Fruit fly (Drosophila melanogaster) whole organism, embryonic: ENCODE results near the gene spz3.

ENCODE experiments used
- ATbp ChIP-seq: fragments of 200-800 bp; sonication (Bioruptor generic); optimal IDR thresholded peaks from 2 replicates; lab custom pipeline; 2017; ENCODE audit warnings: missing biosample characterization, mild to moderate bottlenecking, missing genetic modification characterization, missing genetic modification reagents
- Atf-2 ChIP-seq: fragments of 200-800 bp; sonication (Bioruptor generic); optimal IDR thresholded peaks from 2 replicates; lab custom pipeline; 2016; ENCODE audit warnings: missing biosample characterization, missing genetic modification characterization
- CG11456 ChIP-seq: fragments of 200-800 bp; sonication (Bioruptor generic); IDR thresholded peaks from 3 replicates; pipeline ENCODE4 v1.3.6; 2022; ENCODE audit warnings: missing biosample characterization, missing genetic modification characterization
- CG11504 ChIP-seq: fragments of 200-800 bp; sonication (Bioruptor generic); optimal IDR thresholded peaks from 3 replicates; lab custom pipeline; 2019; ENCODE audit warnings: missing biosample characterization, mild to moderate bottlenecking, missing genetic modification characterization, moderate library complexity
- CG11695 ChIP-seq: fragments of 200-800 bp; sonication (Bioruptor generic); IDR thresholded peaks from 3 replicates; pipeline ENCODE4 v1.3.6; 2022; ENCODE audit warnings: missing biosample characterization, missing genetic modification characterization
- CG12299 ChIP-seq: fragments of 200-800 bp; sonication (Bioruptor generic); optimal IDR thresholded peaks from 2 replicates; lab custom pipeline; 2018; ENCODE audit warnings: missing biosample characterization, mild to moderate bottlenecking, missing genetic modification characterization
- CG1233 ChIP-seq: fragments of 200-800 bp; sonication (Bioruptor generic); optimal IDR thresholded peaks from 4 replicates; lab custom pipeline; 2018; ENCODE audit warnings: missing biosample characterization, mild to moderate bottlenecking, missing genetic modification characterization
- CG12769 ChIP-seq: fragments of 200-800 bp; sonication (Bioruptor generic); optimal IDR thresholded peaks from 2 replicates; lab custom pipeline; 2019; ENCODE audit warnings: missing biosample characterization, mild to moderate bottlenecking, missing genetic modification characterization, moderate library complexity
- CG16813 ChIP-seq: fragments of 200-800 bp; sonication (Bioruptor generic); IDR thresholded peaks from 3 replicates; pipeline ENCODE4 v1.3.6; 2022; ENCODE audit warnings: missing biosample characterization, missing genetic modification characterization; ENCODE audit not compliant: partially characterized antibody
- CG18476 ChIP-seq: fragments of 200-800 bp; sonication (Bioruptor generic); optimal IDR thresholded peaks from 2 replicates; lab custom pipeline; 2016; ENCODE audit warnings: missing biosample characterization, mild to moderate bottlenecking, missing genetic modification characterization
- CG18764 ChIP-seq: fragments of 200-800 bp; sonication (Bioruptor generic); optimal IDR thresholded peaks from 3 replicates; lab custom pipeline; 2016; ENCODE audit warnings: missing biosample characterization, missing genetic modification characterization
- CG2199 ChIP-seq: fragments of 200-800 bp; sonication (Bioruptor generic); IDR thresholded peaks from 3 replicates; pipeline ENCODE4 v1.3.6; 2022; ENCODE audit warnings: missing biosample characterization, missing genetic modification characterization
- CG5180 ChIP-seq: fragments of 200-800 bp; sonication (Bioruptor generic); optimal IDR thresholded peaks from 3 replicates; lab custom pipeline; 2017; ENCODE audit warnings: missing biosample characterization, missing genetic modification characterization, mild to moderate bottlenecking, moderate library complexity, missing genetic modification reagents
- CG6813 ChIP-seq: fragments of 200-800 bp; sonication (Bioruptor generic); optimal IDR thresholded peaks from 2 replicates; lab custom pipeline; 2017; ENCODE audit warnings: missing biosample characterization, missing genetic modification characterization, mild to moderate bottlenecking, moderate library complexity, missing genetic modification reagents
- D19A ChIP-seq: fragments of 200-800 bp; optimal IDR thresholded peaks from 3 replicates; lab custom pipeline; 2019; ENCODE audit warnings: missing biosample characterization, mild to moderate bottlenecking, missing genetic modification characterization, moderate library complexity
- Hr39 ChIP-seq: fragments of >200 bp; optimal IDR thresholded peaks from 2 replicates; lab custom pipeline; 2017
- Hr51 ChIP-seq, 2 experiments: fragments of 200-800 bp; sonication (Bioruptor generic); optimal IDR thresholded peaks; 2 replicates in 1 of 2; 3 replicates in 1 of 2; lab custom pipeline; 2016 to 2018; ENCODE audit warnings: missing biosample characterization in 2 of 2, missing genetic modification characterization in 2 of 2, mild to moderate bottlenecking in 1 of 2, moderate library complexity in 1 of 2
- Med ChIP-seq: fragments of 200-800 bp; sonication (Bioruptor generic); peaks from one replicate; lab custom pipeline; 2016; ENCODE audit warnings: missing biosample characterization, missing genetic modification characterization, mild to moderate bottlenecking, inconsistent platforms, moderate library complexity
- Nf-YC ChIP-seq: fragments of 200-800 bp; optimal IDR thresholded peaks from 3 replicates; lab custom pipeline; 2019; ENCODE audit warnings: missing biosample characterization, mild to moderate bottlenecking, missing genetic modification characterization, moderate library complexity
- Oaz ChIP-seq: fragments of 200-800 bp; sonication (Bioruptor generic); IDR thresholded peaks from 2 replicates; pipeline ENCODE4 v1.3.6; 2022; ENCODE audit warnings: missing biosample characterization, missing genetic modification characterization
- Opbp ChIP-seq: fragments of 200-800 bp; sonication (Bioruptor generic); IDR thresholded peaks from 3 replicates; pipeline ENCODE4 v1.3.6; 2022; ENCODE audit warnings: missing biosample characterization, missing genetic modification characterization; ENCODE audit not compliant: partially characterized antibody
- Poxn ChIP-seq: fragments of 200-800 bp; sonication (Bioruptor generic); IDR thresholded peaks from 2 replicates; pipeline ENCODE4 v1.3.6; 2022; ENCODE audit warnings: missing biosample characterization, missing genetic modification characterization
- Ptx1 ChIP-seq: fragments of 200-800 bp; sonication (Bioruptor generic); IDR thresholded peaks from 2 replicates; pipeline ENCODE4 v1.3.6; 2022; ENCODE audit warnings: missing biosample characterization, missing genetic modification characterization
- Sox102F ChIP-seq: fragments of 200-800 bp; sonication (Bioruptor generic); optimal IDR thresholded peaks from 2 replicates; lab custom pipeline; 2018; ENCODE audit warnings: missing biosample characterization, mild to moderate bottlenecking, missing genetic modification characterization, moderate library complexity
- Xbp1 ChIP-seq: fragments of 200-800 bp; sonication (Bioruptor generic); optimal IDR thresholded peaks from 3 replicates; lab custom pipeline; 2016; ENCODE audit warnings: missing biosample characterization, mild to moderate bottlenecking, missing genetic modification characterization
- ara ChIP-seq: fragments of 200-800 bp; sonication (Bioruptor generic); IDR thresholded peaks from 2 replicates; pipeline ENCODE4 v1.3.6; 2022; ENCODE audit warnings: missing biosample characterization, missing genetic modification characterization
- crol ChIP-seq: fragments of 200-800 bp; sonication (Bioruptor generic); IDR thresholded peaks from 2 replicates; pipeline ENCODE4 v1.3.6; 2022; ENCODE audit warnings: missing biosample characterization, missing genetic modification characterization
- dmrt99B ChIP-seq: fragments of 200-800 bp; sonication (Bioruptor generic); optimal IDR thresholded peaks from 2 replicates; lab custom pipeline; 2018; ENCODE audit warnings: missing biosample characterization, mild to moderate bottlenecking, missing genetic modification characterization, moderate library complexity
- dysf ChIP-seq: fragments of 200-800 bp; sonication (Bioruptor generic); IDR thresholded peaks from 3 replicates; pipeline ENCODE4 v1.3.6; 2022; ENCODE audit warnings: missing biosample characterization, missing genetic modification characterization
- eyg ChIP-seq: fragments of 200-800 bp; sonication (Bioruptor generic); optimal IDR thresholded peaks from 3 replicates; lab custom pipeline; 2016; ENCODE audit warnings: missing biosample characterization, missing genetic modification characterization
- gem ChIP-seq: fragments of 200-800 bp; sonication (Bioruptor generic); optimal IDR thresholded peaks from 2 replicates; lab custom pipeline; 2019; ENCODE audit warnings: missing biosample characterization, mild to moderate bottlenecking, missing genetic modification characterization, moderate library complexity
- grau ChIP-seq: fragments of 200-800 bp; optimal IDR thresholded peaks from 3 replicates; lab custom pipeline; 2019; ENCODE audit warnings: missing biosample characterization, mild to moderate bottlenecking, missing genetic modification characterization, moderate library complexity
- gsb ChIP-seq: fragments of 200-800 bp; sonication (Bioruptor generic); IDR thresholded peaks from 2 replicates; pipeline ENCODE4 v1.3.6; 2022; ENCODE audit warnings: missing biosample characterization, missing genetic modification characterization
- hbn ChIP-seq: fragments of 200-800 bp; sonication (Bioruptor generic); IDR thresholded peaks from 2 replicates; pipeline ENCODE4 v1.3.6; 2022; ENCODE audit warnings: missing biosample characterization, missing genetic modification characterization; ENCODE audit not compliant: partially characterized antibody
- hkb ChIP-seq, 2 experiments: fragments of 200-800 bp in 1 of 2; fragments of >200 bp in 1 of 2; sonication (Bioruptor generic) in 1 of 2; IDR thresholded peaks in 1 of 2; optimal IDR thresholded peaks in 1 of 2; 2 replicates each; pipeline versions ENCODE4 v1.3.6 to Lab custom; 2017 to 2022; ENCODE audit warnings: missing biosample characterization in 1 of 2, missing genetic modification characterization in 1 of 2
- knrl ChIP-seq: fragments of 200-800 bp; sonication (Bioruptor generic); IDR thresholded peaks from 3 replicates; pipeline ENCODE4 v1.3.6; 2022; ENCODE audit warnings: missing biosample characterization, missing genetic modification characterization; ENCODE audit not compliant: partially characterized antibody
- mirr ChIP-seq: fragments of 200-800 bp; sonication (Bioruptor generic); optimal IDR thresholded peaks from 3 replicates; lab custom pipeline; 2018; ENCODE audit warnings: missing biosample characterization, mild to moderate bottlenecking, missing genetic modification characterization
- pan ChIP-seq, 4 experiments: fragments of >200 bp in 3 of 4; fragments of 200-800 bp in 1 of 4; sonication (Bioruptor generic) in 1 of 4; optimal IDR thresholded peaks in 3 of 4; IDR thresholded peaks in 1 of 4; 2 replicates each; pipeline versions ENCODE4 v1.3.6 to Lab custom; 2017 to 2022; ENCODE audit warnings: missing biosample characterization in 2 of 4, missing genetic modification characterization in 2 of 4, mixed read lengths in 1 of 4
- ranshi ChIP-seq: fragments of 200-800 bp; sonication (Bioruptor generic); IDR thresholded peaks from 2 replicates; pipeline ENCODE4 v1.3.6; 2022; ENCODE audit warnings: missing biosample characterization, missing genetic modification characterization
- sd ChIP-seq: fragments of 200-800 bp; sonication (Bioruptor generic); optimal IDR thresholded peaks from 3 replicates; lab custom pipeline; 2018; ENCODE audit warnings: missing biosample characterization, mild to moderate bottlenecking, missing genetic modification characterization, moderate library complexity
- sens ChIP-seq: fragments of 200-800 bp; sonication (Bioruptor generic); peaks from one replicate; lab custom pipeline; 2016; ENCODE audit warnings: missing biosample characterization, missing genetic modification characterization
- sima ChIP-seq: fragments of 200-800 bp; sonication (Bioruptor generic); optimal IDR thresholded peaks from 2 replicates; lab custom pipeline; 2016; ENCODE audit warnings: missing biosample characterization, missing genetic modification characterization
- sisA ChIP-seq: fragments of 200-800 bp; sonication (Bioruptor generic); IDR thresholded peaks from 2 replicates; pipeline ENCODE4 v1.3.6; 2022; ENCODE audit warnings: missing biosample characterization, missing genetic modification characterization
- zfh1 ChIP-seq: fragments of 200-800 bp; sonication (Bioruptor generic); IDR thresholded peaks from 3 replicates; pipeline ENCODE4 v1.3.6; 2022; ENCODE audit warnings: missing biosample characterization, missing genetic modification characterization

spz3 gene

dm6 chr2L:7914948-7915549 lies 35.7 kb upstream of the spz3 start:
- peak; percentile 66; the same call in 1 of the 3 replicates for TF ChIP-seq CG2199 (GFP tag; lab: Robert Waterston, UW)
- no peak for TF ChIP-seq hkb (optimal IDR thresholded peaks at IDR 0.05; lab: Kevin White, UChicago)
- TF ChIP-seq hkb (GFP tag; IDR thresholded peaks at IDR 0.05; lab: Robert Waterston, UW), result 0 out of 2 replicates have a peak, but pooled peaks have one; percentile 11
- TF ChIP-seq Hr39, result peak; percentile 77
- no peak for TF ChIP-seq eyg (GFP tag; lab: Kevin White, UChicago)
- no peak for TF ChIP-seq Oaz (GFP tag; lab: Robert Waterston, UW)
- TF ChIP-seq gsb, result no peak
- TF ChIP-seq knrl (GFP tag; lab: Robert Waterston, UW), result no peak
- TF ChIP-seq Hr51 (GFP tag; optimal IDR thresholded peaks at IDR 0.05; lab: Kevin White, UChicago), result peak in 1 of 2 experiments; percentile 2
- 0 out of 2 replicates have a peak, but pooled peaks have one; percentile 15 for TF ChIP-seq ranshi (GFP tag; lab: Robert Waterston, UW)
- TF ChIP-seq crol, result peak; percentile 68
- TF ChIP-seq CG11695 (GFP tag; lab: Robert Waterston, UW), result 0 out of 3 replicates have a peak, but pooled peaks have one; percentile 10
- no peak for TF ChIP-seq CG12299 (tag; lab: Kevin White, UChicago)
- TF ChIP-seq mirr (GFP tag; lab: Kevin White, UChicago), result no peak
- peak; percentile 99 for TF ChIP-seq CG11504
- no peak for TF ChIP-seq pan (optimal IDR thresholded peaks at IDR 0.05; lab: Kevin White, UChicago)
- peak in 1 of 2 experiments; percentile 6 for TF ChIP-seq pan (GFP tag; optimal IDR thresholded peaks at IDR 0.05 in 1 of 2, IDR thresholded peaks at IDR 0.05 in 1 of 2)
- peak; percentile 28 for TF ChIP-seq sd (tag; lab: Kevin White, UChicago)
- 0 out of 3 replicates have a peak, but pooled peaks have one; percentile 23 for TF ChIP-seq zfh1 (GFP tag; lab: Robert Waterston, UW)
- TF ChIP-seq Med (GFP tag; lab: Kevin White, UChicago), result peak; percentile 9
- TF ChIP-seq grau (tag; lab: Kevin White, UChicago), result peak; percentile 55
- TF ChIP-seq Ptx1, result 0 out of 2 replicates have a peak, but pooled peaks have one; percentile 27
- TF ChIP-seq sens, result peak; percentile 27

dm6 chr2L:7912878-7913277 lies 33.5 kb upstream of the spz3 start:
- TF ChIP-seq gem (tag; lab: Kevin White, UChicago) (peak; percentile 10), Sox102F (GFP tag; lab: Kevin White, UChicago) (peak; percentile 5), CG11456 (no peak), Nf-YC (tag; lab: Kevin White, UChicago) (no peak), dmrt99B (peak; percentile 25), Atf-2 (GFP tag; lab: Kevin White, UChicago) (no peak), CG6813 (GFP tag; lab: Kevin White, UChicago) (no peak), sens (peak; percentile 76), sima (GFP tag; lab: Kevin White, UChicago) (no peak), ATbp (no peak), CG12769 (no peak), CG1233 (no peak), hbn (GFP tag; lab: Robert Waterston, UW) (no peak), CG18764 (GFP tag; lab: Kevin White, UChicago) (no peak), CG16813 (GFP tag; lab: Robert Waterston, UW) (no peak), dysf (GFP tag; lab: Robert Waterston, UW) (0 out of 3 replicates have a peak, but pooled peaks have one; percentile 8), Opbp (no peak), ara (no peak), sisA (GFP tag; lab: Robert Waterston, UW) (no peak), D19A (tag; lab: Kevin White, UChicago) (peak; percentile 76), CG5180 (GFP tag; lab: Kevin White, UChicago) (no peak), CG18476 (GFP tag; lab: Kevin White, UChicago) (no peak), Poxn (GFP tag; lab: Robert Waterston, UW) (no peak), Xbp1 (no peak), Med (GFP tag; lab: Kevin White, UChicago) (peak; percentile 42)
